Fruit fly (Drosophila melanogaster): Measurements from ENCODE around the gene CG43125.

DNA sequence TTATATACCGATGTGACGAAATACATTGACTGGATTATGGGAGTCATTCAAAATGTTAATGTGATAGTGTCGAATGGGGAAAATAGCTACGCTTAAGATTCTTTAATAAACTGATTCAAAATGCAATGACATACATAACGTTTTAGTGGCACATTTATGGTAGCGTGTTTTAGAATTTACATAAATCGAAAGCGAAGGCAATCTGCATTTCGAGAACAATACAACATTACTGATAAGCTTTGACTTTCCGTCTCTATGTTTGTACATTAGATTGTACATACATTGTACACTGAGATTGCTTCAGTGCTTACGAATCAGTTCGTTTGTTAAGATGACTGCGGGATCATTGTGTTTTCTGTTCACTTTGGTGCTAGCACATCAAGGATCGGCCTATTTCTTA is 20.0 kb upstream of the CG43125 start, which contains the start of gene CG34437:
- TF ChIP-seq CG8478 (optimal IDR thresholded peaks at IDR 0.05) (no peak), CTCF (optimal IDR thresholded peaks at IDR 0.05) (no peak)
